Fruit fly (Drosophila melanogaster): ENCODE measurements around the gene ranshi.

DNA sequence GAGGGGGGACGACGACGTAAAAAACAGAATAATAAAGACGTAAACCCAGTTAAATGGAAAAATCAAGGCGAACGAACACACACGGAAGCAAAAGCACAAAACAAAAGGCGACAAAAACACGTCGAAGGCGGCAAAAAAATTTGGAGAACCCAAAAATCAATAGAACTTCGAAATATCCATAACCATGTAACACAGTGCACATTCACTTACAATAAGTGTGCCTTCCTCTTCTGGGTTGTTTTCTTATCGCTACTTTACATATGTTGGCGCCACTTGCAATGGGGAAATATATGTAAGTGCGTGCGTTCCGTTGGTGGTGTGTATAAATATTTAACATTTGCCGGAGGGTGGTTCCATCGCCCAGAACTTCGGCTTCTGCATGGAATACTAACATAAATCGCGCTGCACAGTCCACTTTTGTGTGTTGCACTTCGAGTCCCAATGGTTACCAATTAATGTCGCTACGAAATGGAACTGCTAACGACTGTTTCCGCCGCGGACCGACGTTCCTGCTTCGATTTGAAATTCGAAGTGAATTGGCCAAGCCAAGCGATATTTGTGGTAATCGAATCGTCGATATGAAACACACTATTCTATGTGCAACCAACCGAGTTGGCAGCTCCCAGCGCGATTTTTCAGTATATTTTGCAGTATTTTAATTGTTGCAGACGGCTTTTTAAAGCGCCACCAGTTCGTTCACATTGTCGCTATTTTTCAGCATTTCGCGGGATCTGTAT is 17.8 kb upstream of the ranshi start, which contains the start of the genes CG9801 and Nasp:
- TF ChIP-seq usp (GFP tag; optimal IDR thresholded peaks at IDR 0.05): no peak
- TF ChIP-seq psq (optimal IDR thresholded peaks at IDR 0.05): no peak
- no peak for TF ChIP-seq CG8478 (optimal IDR thresholded peaks at IDR 0.05)
- TF ChIP-seq pan (optimal IDR thresholded peaks at IDR 0.05): no peak
- TF ChIP-seq Dll (optimal IDR thresholded peaks at IDR 0.05): no peak

Measured in whole organism.